Fruit fly (Drosophila melanogaster): ENCODE data around the gene CG11583.

Gene CG11583

DNA sequence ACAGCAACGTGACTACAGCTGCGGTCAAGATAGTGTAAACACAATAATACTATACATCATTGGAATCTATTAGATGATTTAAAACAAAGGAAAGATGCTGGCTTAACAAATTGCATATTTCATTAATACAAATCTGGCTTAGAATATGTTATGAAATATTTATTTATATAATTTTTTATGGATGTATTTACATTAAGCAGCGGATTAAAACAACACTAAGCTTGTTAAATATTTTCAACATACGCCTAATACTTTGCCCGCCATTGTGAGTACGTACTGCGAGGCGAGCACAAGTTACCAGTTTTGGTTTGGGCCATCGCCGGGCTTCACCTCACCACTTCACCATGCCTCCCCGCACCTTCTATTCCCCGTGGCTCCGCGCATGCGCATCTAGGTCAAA lies 12.7 kb downstream of the CG11583 start (continued):
- TF ChIP-seq tna (GFP tag; IDR thresholded peaks at IDR 0.05; ENCODE audit: partially characterized antibody) (no peak), Bdp1 (GFP tag; optimal IDR thresholded peaks at IDR 0.05) (no peak), CG12236 (GFP tag; optimal IDR thresholded peaks at IDR 0.05) (no peak), Doc2 (GFP tag; IDR thresholded peaks at IDR 0.05) (no peak), CG6765 (GFP tag; optimal IDR thresholded peaks at IDR 0.05) (peak; percentile 49), CG9932 (GFP tag; IDR thresholded peaks at IDR 0.05) (no peak; the same call in 1 of the 2 replicates), grn (GFP tag; optimal IDR thresholded peaks at IDR 0.05) (no peak), CG4328 (GFP tag; optimal IDR thresholded peaks at IDR 0.05) (peak; percentile 44), pfk (GFP tag; optimal IDR thresholded peaks at IDR 0.05) (no peak), HLH3B (GFP tag; IDR thresholded peaks at IDR 0.05) (peak; percentile 70), Sry-β (GFP tag; optimal IDR thresholded peaks at IDR 0.05) (no peak), CG17385 (GFP tag; optimal IDR thresholded peaks at IDR 0.05) (peak; percentile 75), sima (GFP tag; optimal IDR thresholded peaks at IDR 0.05) (no peak), mam (GFP tag; optimal IDR thresholded peaks at IDR 0.05) (no peak), wor (GFP tag; IDR thresholded peaks at IDR 0.05) (peak; percentile 38; the same call in 1 of the 2 replicates), ara (GFP tag; IDR thresholded peaks at IDR 0.05) (peak; percentile 75), CG10274 (GFP tag; optimal IDR thresholded peaks at IDR 0.05) (no peak), CG6813 (GFP tag; optimal IDR thresholded peaks at IDR 0.05) (peak; percentile 65), Scr (GFP tag; IDR thresholded peaks at IDR 0.05; ENCODE audit: partially characterized antibody) (no peak), CG8924 (tag; optimal IDR thresholded peaks at IDR 0.05) (peak; percentile 81), crc (GFP tag; optimal IDR thresholded peaks at IDR 0.05) (no peak), jing (GFP tag; optimal IDR thresholded peaks at IDR 0.05) (peak; percentile 21), H2.0 (GFP tag; IDR thresholded peaks at IDR 0.05) (peak; percentile 20; the same call in 1 of the 2 replicates), CG34422 (GFP tag; IDR thresholded peaks at IDR 0.05) (peak; percentile 54; the same call in 1 of the 3 replicates), danr (GFP tag; IDR thresholded peaks at IDR 0.05) (no peak), CG30403 (GFP tag; optimal IDR thresholded peaks at IDR 0.05) (peak; percentile 65), Lhr (GFP tag; optimal IDR thresholded peaks at IDR 0.05) (peak; percentile 15), Mad (GFP tag; optimal IDR thresholded peaks at IDR 0.05) (no peak), unpg (GFP tag; optimal IDR thresholded peaks at IDR 0.05) (peak; percentile 81), bigmax (GFP tag; optimal IDR thresholded peaks at IDR 0.05) (no peak), al (GFP tag; IDR thresholded peaks at IDR 0.05) (0 out of 2 replicates have a peak, but pooled peaks have one; percentile 32), seq (GFP tag; IDR thresholded peaks at IDR 0.05) (peak; percentile 62; the same call in 1 of the 2 replicates), CG32532 (GFP tag; IDR thresholded peaks at IDR 0.05) (peak; percentile 43; the same call in 1 of the 2 replicates), mld (GFP tag; IDR thresholded peaks at IDR 0.05; ENCODE audit: partially characterized antibody) (no peak), CG15073 (GFP tag; optimal IDR thresholded peaks at IDR 0.05) (no peak), ttk (GFP tag; IDR thresholded peaks at IDR 0.05) (peak; percentile 61; the same call in 1 of the 2 replicates), exex (tag; optimal IDR thresholded peaks at IDR 0.05) (peak; percentile 1), CG6854 (GFP tag; optimal IDR thresholded peaks at IDR 0.05) (peak; percentile 59), pnt (GFP tag; optimal IDR thresholded peaks at IDR 0.05) (no peak), peb (GFP tag; IDR thresholded peaks at IDR 0.05) (peak; percentile 7; the same call in 1 of the 2 replicates), cas (GFP tag; IDR thresholded peaks at IDR 0.05) (0 out of 2 replicates have a peak, but pooled peaks have one; percentile 10), psq (GFP tag; optimal IDR thresholded peaks at IDR 0.05) (no peak), unc-4 (GFP tag; IDR thresholded peaks at IDR 0.05; ENCODE audit: partially characterized antibody) (no peak), CG10431 (GFP tag; optimal IDR thresholded peaks at IDR 0.05) (peak; percentile 66), Usf (GFP tag; optimal IDR thresholded peaks at IDR 0.05) (peak; percentile 15), Ravus (GFP tag; IDR thresholded peaks at IDR 0.05) (no peak), Chrac-16 (GFP tag; optimal IDR thresholded peaks at IDR 0.05) (peak; percentile 48), D19A (tag; optimal IDR thresholded peaks at IDR 0.05) (peak; percentile 77), CG5245 (GFP tag; optimal IDR thresholded peaks at IDR 0.05) (peak; percentile 34), CG15479 (GFP tag; optimal IDR thresholded peaks at IDR 0.05) (no peak), ranshi (GFP tag; IDR thresholded peaks at IDR 0.05) (peak; percentile 51; the same call in 1 of the 2 replicates)
